Worm (Caenorhabditis elegans) whole organism, midembryonic: ENCODE measurements around the gene BE0003N10.1.

Experiments
- T22C8.4 ChIP-seq: fragments of 200-800 bp; sonication (Bioruptor generic); IDR thresholded peaks from 2 replicates; pipeline ENCODE4 v1.3.6; 2022; ENCODE audit warnings: missing genetic modification characterization, missing compliant biosample characterization
- klf-2 ChIP-seq: fragments of 200-800 bp; sonication (Bioruptor generic); conservative IDR thresholded peaks from 2 replicates; pipeline ENCODE4 v1.3.6; 2022; ENCODE audit warnings: missing genetic modification reagents, missing genetic modification characterization, missing compliant biosample characterization
- ref-1 ChIP-seq: fragments of 200-800 bp; sonication (Bioruptor generic); conservative IDR thresholded peaks from 2 replicates; pipeline ENCODE4 v1.3.6; 2022; ENCODE audit warnings: missing genetic modification reagents, missing genetic modification characterization, missing compliant biosample characterization
- ztf-23 ChIP-seq: fragments of 200-800 bp; sonication (Bioruptor generic); IDR thresholded peaks from 2 replicates; pipeline ENCODE4 v1.3.6; 2022; ENCODE audit warnings: missing genetic modification reagents, missing genetic modification characterization, missing compliant biosample characterization
- ztf-29 ChIP-seq: fragments of 200-800 bp; sonication (Bioruptor generic); IDR thresholded peaks from 2 replicates; pipeline ENCODE4 v1.3.6; 2022; ENCODE audit warnings: missing genetic modification reagents, missing genetic modification characterization, missing compliant biosample characterization

BE0003N10.1 gene

DNA sequence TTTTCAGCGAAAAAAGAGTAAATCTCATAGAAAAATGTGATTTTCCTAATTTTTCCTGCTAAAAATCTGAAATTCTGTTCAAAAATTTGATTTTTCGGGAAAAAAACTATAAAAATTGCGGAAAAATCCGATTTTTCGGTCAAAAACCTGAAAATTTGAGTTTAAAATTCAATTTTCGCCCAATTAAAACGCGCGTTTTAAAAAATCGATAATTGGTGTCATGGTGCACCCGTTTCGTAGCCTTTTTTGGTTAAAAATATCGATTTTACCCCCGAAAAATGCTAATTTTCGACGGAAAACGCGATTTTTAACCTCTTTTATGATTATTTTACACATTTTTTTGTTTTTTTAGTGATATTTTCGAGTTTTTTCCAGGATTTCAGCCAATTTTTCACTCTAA, 47.7 kb downstream of the BE0003N10.1 start:
- TF ChIP-seq ref-1 (GFP tag; lab: Robert Waterston, UW) (no peak), ztf-23 (GFP tag; lab: Robert Waterston, UW) (no peak), T22C8.4 (GFP tag; lab: Robert Waterston, UW) (peak; percentile 69), ztf-29 (GFP tag; lab: Robert Waterston, UW) (no peak)

DNA sequence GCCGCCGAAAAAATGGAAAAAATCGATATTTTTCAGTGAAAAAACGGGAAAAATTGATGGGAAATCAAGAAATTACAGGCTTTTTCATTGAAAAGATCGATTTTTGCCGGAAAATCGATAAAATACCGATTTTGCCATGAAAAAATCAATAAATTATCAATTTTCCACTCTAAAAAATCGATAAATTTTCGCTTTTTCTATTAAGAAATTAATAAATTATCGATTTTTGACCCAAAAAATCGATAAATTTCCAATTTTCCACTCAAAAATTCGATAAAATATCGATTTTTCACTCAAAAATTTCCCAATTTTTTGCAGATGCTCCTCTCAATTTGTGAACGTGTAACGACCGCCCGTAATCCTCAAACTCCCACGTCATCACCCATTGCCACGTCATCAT, 57.1 kb downstream of the BE0003N10.1 start:
- 0 out of 2 replicates have a peak, but pooled peaks have one; percentile 18 for TF ChIP-seq T22C8.4 (GFP tag; lab: Robert Waterston, UW)
- no peak for TF ChIP-seq klf-2 (GFP tag; lab: Robert Waterston, UW)
